Worm (Caenorhabditis elegans) whole organism, mixed stage, embryonic: ENCODE data around the gene dhhc-5.

Experiments
- M03D4.4 ChIP-seq: sonication (generic microtip); optimal IDR thresholded peaks from 2 replicates; lab custom pipeline; 2017; ENCODE audit warnings: mild to moderate bottlenecking, missing genetic modification characterization, missing compliant biosample characterization
- elt-1 ChIP-seq: sonication (generic microtip); optimal IDR thresholded peaks from 2 replicates; lab custom pipeline; 2017; ENCODE audit warnings: missing genetic modification characterization, mild to moderate bottlenecking, missing compliant biosample characterization, antibody characterized with exemption, moderate library complexity, borderline replicate concordance; ENCODE audit not compliant: insufficient read depth
- lsy-2 ChIP-seq: fragments of 150-350 bp; optimal IDR thresholded peaks from 2 replicates; lab custom pipeline; 2014; ENCODE audit warnings: missing biosample characterization, missing genetic modification characterization
- mab-5 ChIP-seq: fragments of 150-350 bp; optimal IDR thresholded peaks from 2 replicates; lab custom pipeline; 2014; ENCODE audit warnings: missing biosample characterization, missing genetic modification characterization
- mep-1 ChIP-seq: fragments of 150-350 bp; optimal IDR thresholded peaks from 2 replicates; lab custom pipeline; 2017; ENCODE audit warnings: missing biosample characterization, missing genetic modification reagents, missing genetic modification characterization, inconsistent platforms
- nhr-12 ChIP-seq: fragments of 150-350 bp; optimal IDR thresholded peaks from 2 replicates; lab custom pipeline; 2014; ENCODE audit warnings: missing biosample characterization, missing genetic modification characterization
- nhr-237 ChIP-seq: fragments of 150-350 bp; optimal IDR thresholded peaks from 2 replicates; lab custom pipeline; 2014; ENCODE audit warnings: missing biosample characterization, missing genetic modification characterization
- nhr-76 ChIP-seq: sonication (generic microtip); optimal IDR thresholded peaks from 2 replicates; lab custom pipeline; 2017; ENCODE audit warnings: missing biosample characterization, missing genetic modification characterization
- pha-4 ChIP-seq: fragments of 150-350 bp; optimal IDR thresholded peaks from 2 replicates; lab custom pipeline; 2018; ENCODE audit warnings: missing biosample characterization, missing genetic modification reagents, missing genetic modification characterization
- snpc-4 ChIP-seq: fragments of 150-350 bp; optimal IDR thresholded peaks from 2 replicates; lab custom pipeline; 2014; ENCODE audit warnings: missing biosample characterization, missing genetic modification characterization
- unc-39 ChIP-seq: fragments of 150-350 bp; optimal IDR thresholded peaks from 2 replicates; lab custom pipeline; 2014; ENCODE audit warnings: missing biosample characterization, missing genetic modification characterization
- unc-62 ChIP-seq: fragments of 150-350 bp; optimal IDR thresholded peaks from 2 replicates; lab custom pipeline; 2014; ENCODE audit warnings: missing biosample characterization, missing genetic modification reagents, missing genetic modification characterization
- zip-8 ChIP-seq: fragments of 150-350 bp; optimal IDR thresholded peaks from 2 replicates; lab custom pipeline; 2014; ENCODE audit warnings: missing biosample characterization, missing genetic modification characterization

- TF ChIP-seq elt-1 (tag; lab: Kevin White, UChicago) (no peak), zip-8 (tag; lab: Kevin White, UChicago) (no peak), nhr-237 (tag; lab: Kevin White, UChicago) (no peak), nhr-76 (no peak), snpc-4 (tag; lab: Kevin White, UChicago) (no peak), unc-62 (GFP tag; lab: Kevin White, UChicago) (no peak), unc-39 (tag; lab: Kevin White, UChicago) (no peak), lsy-2 (tag; lab: Kevin White, UChicago) (no peak), M03D4.4 (tag; lab: Kevin White, UChicago) (no peak), pha-4 (tag; lab: Kevin White, UChicago) (no peak), mab-5 (tag; lab: Kevin White, UChicago) (no peak), mep-1 (tag; lab: Kevin White, UChicago) (no peak), nhr-12 (tag; lab: Kevin White, UChicago) (no peak)
Observed at ce11 chrIII:6885889-6886288, 37.0 kb upstream of the dhhc-5 start.
